Fruit fly (Drosophila melanogaster): ENCODE results near the gene Smg6.

Gene Smg6

DNA sequence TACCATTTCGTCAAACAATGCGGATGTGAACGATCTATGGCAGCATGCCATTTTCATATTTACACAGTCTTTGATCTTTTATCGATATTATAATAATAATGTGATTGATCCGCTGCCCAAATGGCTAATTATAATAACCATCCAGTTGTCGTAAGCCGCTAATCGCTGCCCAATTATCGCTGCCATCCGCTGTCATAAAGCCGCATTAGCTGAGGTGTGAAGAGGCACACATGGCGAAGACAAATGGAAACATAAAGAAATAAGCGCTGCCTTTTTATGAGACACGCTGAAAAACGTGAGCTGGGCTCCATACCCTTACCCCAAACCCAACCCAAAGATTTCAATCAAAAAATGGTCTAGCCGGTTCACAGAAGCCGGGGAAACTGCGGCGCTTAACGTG, 21.2 kb downstream of the Smg6 start (continued):
- no peak for TF ChIP-seq CG13287 (GFP tag; IDR thresholded peaks at IDR 0.05; ENCODE audit: partially characterized antibody)
- no peak for TF ChIP-seq mld (GFP tag; IDR thresholded peaks at IDR 0.05; ENCODE audit: partially characterized antibody)
- no peak for TF ChIP-seq CG18619 (GFP tag; optimal IDR thresholded peaks at IDR 0.05)
- TF ChIP-seq stwl (tag; optimal IDR thresholded peaks at IDR 0.05): no peak
- peak; percentile 32 for TF ChIP-seq grn (GFP tag; optimal IDR thresholded peaks at IDR 0.05)
- no peak for TF ChIP-seq zfh1 (GFP tag; IDR thresholded peaks at IDR 0.05)
- TF ChIP-seq mirr (GFP tag; optimal IDR thresholded peaks at IDR 0.05): no peak
- TF ChIP-seq cas (GFP tag; IDR thresholded peaks at IDR 0.05): no peak
- TF ChIP-seq CG15269 (tag; optimal IDR thresholded peaks at IDR 0.05): peak; percentile 51
- TF ChIP-seq unc-4 (GFP tag; IDR thresholded peaks at IDR 0.05; ENCODE audit: partially characterized antibody): no peak
- no peak for TF ChIP-seq CG11456 (GFP tag; IDR thresholded peaks at IDR 0.05)
- TF ChIP-seq CG1792 (GFP tag; optimal IDR thresholded peaks at IDR 0.05): no peak
- no peak for TF ChIP-seq phol (tag; optimal IDR thresholded peaks at IDR 0.05)
- no peak for TF ChIP-seq CG6683 (GFP tag; optimal IDR thresholded peaks at IDR 0.05)
- TF ChIP-seq CG5245 (GFP tag; optimal IDR thresholded peaks at IDR 0.05): no peak
- TF ChIP-seq zen (tag; optimal IDR thresholded peaks at IDR 0.05): no peak
- TF ChIP-seq amos (GFP tag; IDR thresholded peaks at IDR 0.05; ENCODE audit: partially characterized antibody): no peak
- no peak for TF ChIP-seq CG15696 (tag; optimal IDR thresholded peaks at IDR 0.05)
- TF ChIP-seq kah (GFP tag; optimal IDR thresholded peaks at IDR 0.05): no peak
- TF ChIP-seq chinmo (GFP tag; IDR thresholded peaks at IDR 0.05; ENCODE audit: partially characterized antibody): 0 out of 4 replicates have a peak, but pooled peaks have one; percentile 35
- TF ChIP-seq CG9797 (GFP tag; optimal IDR thresholded peaks at IDR 0.05): no peak
- TF ChIP-seq CG12155 (GFP tag; optimal IDR thresholded peaks at IDR 0.05): no peak
- no peak for TF ChIP-seq ems (GFP tag; optimal IDR thresholded peaks at IDR 0.05)
- no peak for TF ChIP-seq sob (GFP tag; IDR thresholded peaks at IDR 0.05)
- no peak for TF ChIP-seq btn (GFP tag; optimal IDR thresholded peaks at IDR 0.05)
- TF ChIP-seq CG11560 (tag; IDR thresholded peaks at IDR 0.05): no peak
- TF ChIP-seq zen2 (GFP tag; IDR thresholded peaks at IDR 0.05; ENCODE audit: partially characterized antibody): no peak
- no peak for TF ChIP-seq hb (GFP tag; IDR thresholded peaks at IDR 0.05; ENCODE audit: partially characterized antibody)
- TF ChIP-seq Abd-B (GFP tag; optimal IDR thresholded peaks at IDR 0.05): no peak

DNA sequence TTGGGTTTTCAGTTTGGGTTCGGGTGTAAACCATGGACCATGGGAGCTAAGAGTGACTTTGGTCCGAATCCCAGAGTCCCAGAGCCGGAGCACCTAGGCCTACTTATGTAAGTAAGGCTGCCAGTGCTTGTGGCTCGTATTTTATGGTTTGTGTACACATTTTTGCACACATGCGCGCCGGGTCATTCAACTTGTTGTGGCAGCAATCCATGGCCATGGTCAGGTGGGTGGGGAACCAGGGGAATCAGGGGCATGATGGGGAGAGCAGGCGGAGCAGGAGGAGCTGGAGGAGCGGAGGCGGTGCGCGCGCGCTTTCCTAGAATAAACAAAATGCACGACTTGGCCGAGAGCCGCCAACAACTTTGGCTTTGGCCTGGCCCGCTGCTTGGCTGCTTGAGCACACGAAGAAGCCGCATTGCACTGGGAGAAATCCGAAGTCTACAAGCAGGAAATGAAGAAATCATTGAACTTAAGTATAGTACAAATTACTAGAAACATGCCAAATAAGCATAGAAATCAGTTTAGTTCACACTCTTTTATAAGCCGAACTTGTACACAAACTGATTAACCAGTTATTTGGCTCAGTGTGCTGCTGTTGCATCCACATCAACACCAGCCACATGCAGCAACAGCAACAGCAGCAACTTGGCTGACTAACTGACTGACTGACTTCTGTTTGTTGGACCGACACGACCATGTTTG, 23.4 kb downstream of the Smg6 start:
- TF ChIP-seq CG10979 (tag; optimal IDR thresholded peaks at IDR 0.05) (peak; percentile 40), exex (tag; optimal IDR thresholded peaks at IDR 0.05) (no peak), ttk (GFP tag; IDR thresholded peaks at IDR 0.05) (no peak), CG1603 (tag; optimal IDR thresholded peaks at IDR 0.05) (peak; percentile 27), CG8089 (GFP tag; optimal IDR thresholded peaks at IDR 0.05) (no peak), nom (GFP tag; optimal IDR thresholded peaks at IDR 0.05) (peak; percentile 80), pita (GFP tag; optimal IDR thresholded peaks at IDR 0.05) (no peak), vvl (GFP tag; IDR thresholded peaks at IDR 0.05) (0 out of 2 replicates have a peak, but pooled peaks have one; percentile 27), Blimp-1 (GFP tag; optimal IDR thresholded peaks at IDR 0.05) (peak; percentile 13), prd (optimal IDR thresholded peaks at IDR 0.05) (no peak), prd (GFP tag; IDR thresholded peaks at IDR 0.05) (peak; percentile 45; the same call in 1 of the 3 replicates), CG4404 (GFP tag; IDR thresholded peaks at IDR 0.05) (peak; percentile 34; the same call in 1 of the 2 replicates), dmrt11E (tag; optimal IDR thresholded peaks at IDR 0.05) (peak; percentile 30), bsh (GFP tag; optimal IDR thresholded peaks at IDR 0.05) (peak; percentile 38 to 83), row (GFP tag; IDR thresholded peaks at IDR 0.05) (peak; percentile 14; the same call in 1 of the 3 replicates), da (GFP tag; optimal IDR thresholded peaks at IDR 0.05) (no peak), sisA (GFP tag; IDR thresholded peaks at IDR 0.05) (0 out of 2 replicates have a peak, but pooled peaks have one; percentile 12), sens (GFP tag) (peak; percentile 16), ci (GFP tag; IDR thresholded peaks at IDR 0.05) (peak; percentile 29; the same call in 1 of the 3 replicates), nmo (GFP tag; optimal IDR thresholded peaks at IDR 0.05) (peak; percentile 9), CG17802 (tag; optimal IDR thresholded peaks at IDR 0.05) (no peak)

Data from whole organism, embryonic.